Worm (Caenorhabditis elegans) whole organism, L4 larva: Measurements from ENCODE around the gene nspc-16.

Experiments used
- D1046.2 ChIP-seq: fragments of 200-800 bp; sonication (Bioruptor generic); IDR thresholded peaks from 2 replicates; pipeline ENCODE4 v1.3.6; 2022; ENCODE audit warnings: missing genetic modification characterization, missing compliant biosample characterization
- R02D3.7 ChIP-seq: fragments of 150-350 bp; sonication (generic microtip); optimal IDR thresholded peaks from 3 replicates; lab custom pipeline; 2014; ENCODE audit warnings: missing biosample characterization, missing genetic modification characterization
- T20F7.1 ChIP-seq: fragments of 200-800 bp; sonication (Bioruptor generic); optimal IDR thresholded peaks from 2 replicates; lab custom pipeline; 2018; ENCODE audit warnings: mild to moderate bottlenecking, missing genetic modification characterization, missing compliant biosample characterization
- ZK546.5 ChIP-seq, 2 experiments: sonication (generic microtip); optimal IDR thresholded peaks; 2 replicates each; lab custom pipeline; 2017; ENCODE audit warnings: missing biosample characterization in 2 of 2, missing genetic modification characterization in 2 of 2
- aha-1 ChIP-seq: fragments of 150-350 bp; peaks from one replicate; lab custom pipeline; 2014; ENCODE audit warnings: missing biosample characterization, missing genetic modification characterization
- daf-12 ChIP-seq: fragments of 150-350 bp; optimal IDR thresholded peaks from 2 replicates; lab custom pipeline; 2014; ENCODE audit warnings: missing biosample characterization, missing genetic modification reagents, missing genetic modification characterization
- daf-16 ChIP-seq, 3 experiments: sonication (generic microtip); optimal IDR thresholded peaks; 2 replicates each; lab custom pipeline; 2016 to 2017; ENCODE audit warnings: missing genetic modification characterization in 3 of 3, missing genetic modification reagents in 3 of 3, mild to moderate bottlenecking in 2 of 3, missing compliant biosample characterization in 2 of 3, missing biosample characterization in 1 of 3, moderate library complexity in 1 of 3
- dmd-6 ChIP-seq: fragments of 200-800 bp; sonication (Bioruptor generic); IDR thresholded peaks from 2 replicates; pipeline ENCODE4 v1.3.6; 2022; ENCODE audit warnings: missing genetic modification reagents, missing genetic modification characterization, missing compliant biosample characterization
- dmd-9 ChIP-seq: fragments of 200-800 bp; sonication (Bioruptor generic); IDR thresholded peaks from 2 replicates; pipeline ENCODE4 v1.3.6; 2022; ENCODE audit warnings: missing genetic modification reagents, missing genetic modification characterization, missing compliant biosample characterization
- egl-27 ChIP-seq: sonication (generic microtip); optimal IDR thresholded peaks from 3 replicates; lab custom pipeline; 2017; ENCODE audit warnings: missing biosample characterization, missing genetic modification reagents, missing genetic modification characterization
- hif-1 ChIP-seq, 2 experiments: sonication (generic microtip); optimal IDR thresholded peaks; 2 replicates each; lab custom pipeline; 2016 to 2017; ENCODE audit warnings: missing compliant biosample characterization in 2 of 2, missing genetic modification characterization in 2 of 2, missing genetic modification reagents in 2 of 2, missing genotype in 2 of 2, mild to moderate bottlenecking in 1 of 2
- hlh-11 ChIP-seq: fragments of 200-800 bp; sonication (Bioruptor generic); optimal IDR thresholded peaks from 2 replicates; lab custom pipeline; 2018; ENCODE audit warnings: mild to moderate bottlenecking, missing genetic modification characterization, missing compliant biosample characterization
- hmg-1.1 ChIP-seq: fragments of 200-800 bp; sonication (Bioruptor generic); IDR thresholded peaks from 2 replicates; pipeline ENCODE4 v1.3.6; 2022; ENCODE audit warnings: missing genetic modification reagents, missing genetic modification characterization, missing compliant biosample characterization
- lim-7 ChIP-seq: fragments of 200-800 bp; sonication (Bioruptor generic); IDR thresholded peaks from 2 replicates; pipeline ENCODE4 v1.3.6; 2022; ENCODE audit warnings: missing genetic modification characterization, missing compliant biosample characterization
- lin-13 ChIP-seq: fragments of 150-350 bp; optimal IDR thresholded peaks from 2 replicates; lab custom pipeline; 2014; ENCODE audit warnings: missing biosample characterization, missing genetic modification reagents, missing genetic modification characterization
- lin-15B ChIP-seq: fragments of 150-350 bp; sonication (generic microtip); optimal IDR thresholded peaks from 3 replicates; lab custom pipeline; 2014; ENCODE audit warnings: missing biosample characterization, missing genetic modification characterization
- lin-29 ChIP-seq: fragments of 200-800 bp; sonication (Bioruptor generic); IDR thresholded peaks from 2 replicates; pipeline ENCODE4 v1.3.6; 2022; ENCODE audit warnings: missing genetic modification reagents, missing genetic modification characterization, missing compliant biosample characterization
- lsy-2 ChIP-seq, 2 experiments: fragments of 150-350 bp in 1 of 2; sonication (generic microtip) in 1 of 2; optimal IDR thresholded peaks; 2 replicates each; lab custom pipeline; 2014 to 2017; ENCODE audit warnings: missing biosample characterization in 2 of 2, missing genetic modification characterization in 2 of 2
- madf-9 ChIP-seq: fragments of 200-800 bp; sonication (Bioruptor generic); conservative IDR thresholded peaks from 2 replicates; pipeline ENCODE4 v1.3.6; 2022; ENCODE audit warnings: missing genetic modification reagents, missing genetic modification characterization, missing compliant biosample characterization
- mdt-29 ChIP-seq: fragments of 200-800 bp; sonication (Bioruptor generic); IDR thresholded peaks from 2 replicates; pipeline ENCODE4 v1.3.6; 2022; ENCODE audit warnings: missing genetic modification reagents, missing genetic modification characterization, missing compliant biosample characterization
- mep-1 ChIP-seq: fragments of 150-350 bp; sonication (generic microtip); optimal IDR thresholded peaks from 3 replicates; lab custom pipeline; 2014; ENCODE audit warnings: missing biosample characterization, missing genetic modification characterization
- mes-2 ChIP-seq: sonication (generic microtip); optimal IDR thresholded peaks from 2 replicates; lab custom pipeline; 2016; ENCODE audit warnings: missing genotype, mild to moderate bottlenecking, missing genetic modification characterization, missing compliant biosample characterization; ENCODE audit not compliant: poor library complexity, severe bottlenecking
- mxl-2 ChIP-seq: fragments of 200-800 bp; sonication (Bioruptor generic); conservative IDR thresholded peaks from 2 replicates; pipeline ENCODE4 v1.3.6; 2022; ENCODE audit warnings: missing genetic modification reagents, missing genetic modification characterization, missing compliant biosample characterization
- mxl-3 ChIP-seq: fragments of 200-800 bp; sonication (Bioruptor generic); optimal IDR thresholded peaks from 2 replicates; lab custom pipeline; 2018; ENCODE audit warnings: mild to moderate bottlenecking, missing genetic modification characterization, missing compliant biosample characterization
- nhr-102 ChIP-seq: sonication (generic microtip); optimal IDR thresholded peaks from 2 replicates; lab custom pipeline; 2016; ENCODE audit warnings: mild to moderate bottlenecking, missing genetic modification characterization, moderate library complexity, missing compliant biosample characterization
- nhr-11 ChIP-seq: fragments of 150-350 bp; optimal IDR thresholded peaks from 2 replicates; lab custom pipeline; 2014; ENCODE audit warnings: missing biosample characterization, missing genetic modification characterization
- nhr-111 ChIP-seq: fragments of 200-800 bp; sonication (Bioruptor generic); optimal IDR thresholded peaks from 2 replicates; lab custom pipeline; 2018; ENCODE audit warnings: mild to moderate bottlenecking, missing genetic modification characterization, missing compliant biosample characterization
- nhr-25 ChIP-seq: sonication (generic microtip); optimal IDR thresholded peaks from 2 replicates; lab custom pipeline; 2017; ENCODE audit warnings: missing genetic modification characterization, mild to moderate bottlenecking, missing compliant biosample characterization, antibody characterized with exemption, moderate library complexity, borderline replicate concordance; ENCODE audit not compliant: insufficient read depth
- nhr-28 ChIP-seq: fragments of 150-350 bp; optimal IDR thresholded peaks from 2 replicates; lab custom pipeline; 2014; ENCODE audit warnings: missing biosample characterization, missing genetic modification characterization
- saeg-2 ChIP-seq: fragments of 200-800 bp; sonication (Bioruptor generic); IDR thresholded peaks from 2 replicates; pipeline ENCODE4 v1.3.6; 2022; ENCODE audit warnings: missing genetic modification reagents, missing genetic modification characterization, missing compliant biosample characterization
- snpc-1.2 ChIP-seq: fragments of 200-800 bp; sonication (Bioruptor generic); IDR thresholded peaks from 2 replicates; pipeline ENCODE4 v1.3.6; 2022; ENCODE audit warnings: missing genetic modification reagents, missing genetic modification characterization, missing compliant biosample characterization
- spr-1 ChIP-seq: sonication (generic microtip); optimal IDR thresholded peaks from 2 replicates; lab custom pipeline; 2016; ENCODE audit warnings: mild to moderate bottlenecking, missing genetic modification characterization, missing compliant biosample characterization
- spr-3 ChIP-seq: fragments of 200-800 bp; sonication (Bioruptor generic); optimal IDR thresholded peaks from 2 replicates; lab custom pipeline; 2018; ENCODE audit warnings: mild to moderate bottlenecking, missing genetic modification characterization, missing compliant biosample characterization
- tag-97 ChIP-seq: fragments of 200-800 bp; sonication (Bioruptor generic); IDR thresholded peaks from 2 replicates; pipeline ENCODE4 v1.3.6; 2022; ENCODE audit warnings: missing genetic modification characterization, missing compliant biosample characterization
- unc-62 ChIP-seq, 3 experiments: fragments of 150-350 bp in 1 of 3; sonication (generic microtip); optimal IDR thresholded peaks in 2 of 3; peaks in 1 of 3; 1 replicate in 1 of 3; 2 replicates in 2 of 3; lab custom pipeline; 2014 to 2017; ENCODE audit warnings: missing biosample characterization in 3 of 3, missing genetic modification characterization in 3 of 3, missing genetic modification reagents in 3 of 3, missing genotype in 1 of 3
- vab-7 ChIP-seq: fragments of 200-800 bp; sonication (Bioruptor generic); IDR thresholded peaks from 2 replicates; pipeline ENCODE4 v1.3.6; 2022; ENCODE audit warnings: missing genetic modification reagents, missing genetic modification characterization, missing compliant biosample characterization
- zfp-3 ChIP-seq: fragments of 200-800 bp; sonication (Bioruptor generic); conservative IDR thresholded peaks from 2 replicates; pipeline ENCODE4 v1.3.6; 2022; ENCODE audit warnings: missing genetic modification reagents, missing genetic modification characterization, missing compliant biosample characterization
- ztf-7 ChIP-seq: fragments of 150-350 bp; optimal IDR thresholded peaks from 2 replicates; lab custom pipeline; 2014; ENCODE audit warnings: missing biosample characterization, missing genetic modification characterization

The nspc-16 gene

ce11 chrX:14565245-14565644 lies 41.9 kb downstream of the nspc-16 start (continued):
- no peak for TF ChIP-seq mdt-29
- TF ChIP-seq tag-97 (GFP tag; lab: Robert Waterston, UW) = no peak
- TF ChIP-seq daf-12 (tag; lab: Kevin White, UChicago) = no peak
- TF ChIP-seq nhr-102 (tag; lab: Kevin White, UChicago) = no peak
- TF ChIP-seq snpc-1.2 (GFP tag; lab: Robert Waterston, UW) = no peak
- no peak for TF ChIP-seq hmg-1.1 (GFP tag; lab: Robert Waterston, UW)
- no peak for TF ChIP-seq lin-15B (tag; lab: Kevin White, UChicago)
- TF ChIP-seq ztf-7 = no peak
- peak in 1 of 2 experiments; percentile 69 for TF ChIP-seq unc-62 (GFP tag; optimal IDR thresholded peaks at IDR 0.05 in 1 of 2; lab: Kevin White, UChicago)
- TF ChIP-seq unc-62 (tag; optimal IDR thresholded peaks at IDR 0.05; lab: Kevin White, UChicago) = no peak
- TF ChIP-seq spr-1 (tag; lab: Kevin White, UChicago) = no peak
- no peak for TF ChIP-seq mxl-3 (GFP tag; lab: Kevin White, UChicago)
- no peak for TF ChIP-seq hif-1 (tag; optimal IDR thresholded peaks at IDR 0.05; lab: Kevin White, UChicago)
- TF ChIP-seq mes-2 = peak; percentile 9
- peak; percentile 52 for TF ChIP-seq dmd-6 (GFP tag; lab: Robert Waterston, UW)
- no peak for TF ChIP-seq saeg-2 (GFP tag; lab: Robert Waterston, UW)
- no peak for TF ChIP-seq lin-13 (GFP tag; lab: Kevin White, UChicago)
- no peak for TF ChIP-seq zfp-3 (GFP tag; lab: Robert Waterston, UW)
- no peak for TF ChIP-seq vab-7 (GFP tag; lab: Robert Waterston, UW)

ce11 chrX:14566047-14566446 lies 42.7 kb downstream of the nspc-16 start:
- TF ChIP-seq nhr-25 = no peak
- TF ChIP-seq hif-1 (tag; optimal IDR thresholded peaks at IDR 0.05; lab: Kevin White, UChicago) = no peak
- no peak for TF ChIP-seq mep-1
- no peak for TF ChIP-seq lim-7 (GFP tag; lab: Robert Waterston, UW)
- no peak for TF ChIP-seq lin-29
- TF ChIP-seq D1046.2 (GFP tag; lab: Robert Waterston, UW) = no peak
- no peak for TF ChIP-seq T20F7.1
- no peak for TF ChIP-seq mxl-2 (GFP tag; lab: Robert Waterston, UW)
- TF ChIP-seq dmd-6 (GFP tag; lab: Robert Waterston, UW) = peak; percentile 28; the same call in 1 of the 2 replicates
- 0 out of 2 replicates have a peak, but pooled peaks have one; percentile 22 for TF ChIP-seq hmg-1.1 (GFP tag; lab: Robert Waterston, UW)
- TF ChIP-seq aha-1 (tag; lab: Kevin White, UChicago) = peak; percentile 73
- peak; percentile 14 for TF ChIP-seq nhr-28 (tag; lab: Kevin White, UChicago)
- no peak for TF ChIP-seq madf-9 (GFP tag; lab: Robert Waterston, UW)
- no peak for TF ChIP-seq ZK546.5 (tag; optimal IDR thresholded peaks at IDR 0.05; lab: Kevin White, UChicago)
- TF ChIP-seq dmd-9 (GFP tag; lab: Robert Waterston, UW) = 0 out of 2 replicates have a peak, but pooled peaks have one; percentile 11
- peak in 1 of 2 experiments; percentile 9 for TF ChIP-seq daf-16 (GFP tag; optimal IDR thresholded peaks at IDR 0.05; lab: Kevin White, UChicago)
- TF ChIP-seq daf-16 (tag; optimal IDR thresholded peaks at IDR 0.05; lab: Kevin White, UChicago) = no peak
- TF ChIP-seq egl-27 = no peak
- TF ChIP-seq spr-3 (GFP tag; lab: Kevin White, UChicago) = no peak
- TF ChIP-seq hlh-11 (tag; lab: Kevin White, UChicago) = peak; percentile 50
- peak; percentile 17 for TF ChIP-seq nhr-11 (tag; lab: Kevin White, UChicago)
- no peak for TF ChIP-seq R02D3.7 (tag; lab: Kevin White, UChicago)
- no peak for TF ChIP-seq lsy-2 (tag; optimal IDR thresholded peaks at IDR 0.05; lab: Kevin White, UChicago)
- TF ChIP-seq nhr-111 (GFP tag; lab: Kevin White, UChicago) = no peak
